Worm (Caenorhabditis elegans) whole organism, L1 larva: ENCODE data around the gene flad-1.

Source experiments
- aha-1 ChIP-seq: fragments of 150-350 bp; optimal IDR thresholded peaks from 2 replicates; lab custom pipeline; 2014; ENCODE audit warnings: missing biosample characterization, missing genetic modification characterization
- alr-1 ChIP-seq: fragments of 200-800 bp; sonication (Bioruptor generic); optimal IDR thresholded peaks from 2 replicates; lab custom pipeline; 2018; ENCODE audit warnings: borderline replicate concordance, mild to moderate bottlenecking, missing genetic modification characterization, missing compliant biosample characterization
- aly-2 ChIP-seq: fragments of 150-350 bp; optimal IDR thresholded peaks from 2 replicates; lab custom pipeline; 2014; ENCODE audit warnings: missing biosample characterization, missing genetic modification characterization
- blmp-1 ChIP-seq: fragments of 150-350 bp; optimal IDR thresholded peaks from 2 replicates; lab custom pipeline; 2014; ENCODE audit warnings: missing biosample characterization, missing genetic modification characterization
- dsc-1 ChIP-seq: sonication (generic microtip); optimal IDR thresholded peaks from 2 replicates; lab custom pipeline; 2016; ENCODE audit warnings: mild to moderate bottlenecking, missing genetic modification characterization, missing compliant biosample characterization
- efl-1 ChIP-seq, 4 experiments: fragments of 150-350 bp; optimal IDR thresholded peaks in 3 of 4; peaks in 1 of 4; 1 replicate in 1 of 4; 2 replicates in 3 of 4; lab custom pipeline; 2014; ENCODE audit warnings: missing biosample characterization in 2 of 4, missing genetic modification characterization in 2 of 4, missing genetic modification reagents in 2 of 4
- elt-3 ChIP-seq, 6 experiments: fragments of 150-350 bp in 1 of 6; sonication (generic microtip); optimal IDR thresholded peaks; 2 replicates each; lab custom pipeline; 2017 to 2018; ENCODE audit warnings: missing biosample characterization in 6 of 6, missing genetic modification characterization in 6 of 6, inconsistent platforms in 1 of 6
- ets-5 ChIP-seq: fragments of 200-800 bp; sonication (Bioruptor generic); IDR thresholded peaks from 2 replicates; pipeline ENCODE4 v1.3.6; 2022; ENCODE audit warnings: missing genetic modification characterization, missing compliant biosample characterization
- fkh-10 ChIP-seq: sonication (generic microtip); optimal IDR thresholded peaks from 2 replicates; lab custom pipeline; 2017; ENCODE audit warnings: missing biosample characterization, missing genetic modification reagents, missing genetic modification characterization
- hpl-2 ChIP-seq: fragments of 150-350 bp; optimal IDR thresholded peaks from 2 replicates; lab custom pipeline; 2014; ENCODE audit warnings: missing biosample characterization, missing genetic modification reagents, missing genetic modification characterization
- irx-1 ChIP-seq: sonication (generic microtip); optimal IDR thresholded peaks from 2 replicates; lab custom pipeline; 2016; ENCODE audit warnings: missing genetic modification characterization, missing compliant biosample characterization
- jun-1 ChIP-seq: fragments of 150-350 bp; optimal IDR thresholded peaks from 2 replicates; lab custom pipeline; 2014; ENCODE audit warnings: missing biosample characterization, missing genetic modification reagents, missing genetic modification characterization
- lin-14 ChIP-seq: fragments of 200-800 bp; sonication (Bioruptor generic); optimal IDR thresholded peaks from 2 replicates; lab custom pipeline; 2018; ENCODE audit warnings: mild to moderate bottlenecking, missing genetic modification characterization, moderate library complexity, missing compliant biosample characterization
- lin-39 ChIP-seq: fragments of 150-350 bp; optimal IDR thresholded peaks from 2 replicates; lab custom pipeline; 2014; ENCODE audit warnings: missing biosample characterization, missing genetic modification reagents, missing genetic modification characterization
- mab-9 ChIP-seq: fragments of 200-800 bp; sonication (Bioruptor generic); IDR thresholded peaks from 2 replicates; pipeline ENCODE4 v1.3.6; 2022; ENCODE audit warnings: missing genetic modification reagents, missing genetic modification characterization, missing compliant biosample characterization
- mep-1 ChIP-seq: fragments of 150-350 bp; optimal IDR thresholded peaks from 2 replicates; lab custom pipeline; 2014; ENCODE audit warnings: missing biosample characterization, missing genetic modification characterization
- nhr-19 ChIP-seq: fragments of 200-800 bp; sonication (Bioruptor generic); conservative IDR thresholded peaks from 2 replicates; pipeline ENCODE4 v1.3.6; 2022; ENCODE audit warnings: missing genetic modification characterization, missing compliant biosample characterization
- nhr-20 ChIP-seq: sonication (generic microtip); optimal IDR thresholded peaks from 2 replicates; lab custom pipeline; 2016; ENCODE audit warnings: mild to moderate bottlenecking, missing genetic modification characterization, missing compliant biosample characterization
- nhr-28 ChIP-seq: fragments of 150-350 bp; optimal IDR thresholded peaks from 2 replicates; lab custom pipeline; 2014; ENCODE audit warnings: missing biosample characterization, missing genetic modification characterization
- nhr-47 ChIP-seq: sonication (generic microtip); optimal IDR thresholded peaks from 2 replicates; lab custom pipeline; 2016; ENCODE audit warnings: mild to moderate bottlenecking, missing genetic modification characterization, moderate library complexity, missing compliant biosample characterization
- nhr-71 ChIP-seq: sonication (generic microtip); optimal IDR thresholded peaks from 2 replicates; lab custom pipeline; 2016; ENCODE audit warnings: mild to moderate bottlenecking, missing genetic modification characterization, moderate library complexity, missing compliant biosample characterization
- nhr-76 ChIP-seq: sonication (generic microtip); optimal IDR thresholded peaks from 2 replicates; lab custom pipeline; 2017; ENCODE audit warnings: missing biosample characterization, missing genetic modification characterization
- nhr-90 ChIP-seq: sonication (generic microtip); optimal IDR thresholded peaks from 2 replicates; lab custom pipeline; 2016; ENCODE audit warnings: mild to moderate bottlenecking, missing genetic modification characterization, missing compliant biosample characterization; ENCODE audit not compliant: poor library complexity
- pag-3 ChIP-seq: sonication (generic microtip); optimal IDR thresholded peaks from 2 replicates; lab custom pipeline; 2017; ENCODE audit warnings: missing genetic modification characterization, mild to moderate bottlenecking, missing compliant biosample characterization, antibody characterized with exemption, borderline replicate concordance; ENCODE audit not compliant: insufficient read depth
- pqm-1 ChIP-seq: sonication (generic microtip); optimal IDR thresholded peaks from 3 replicates; lab custom pipeline; 2017; ENCODE audit warnings: missing biosample characterization, missing genetic modification characterization
- rnt-1 ChIP-seq: sonication (generic microtip); optimal IDR thresholded peaks from 2 replicates; lab custom pipeline; 2016; ENCODE audit warnings: mild to moderate bottlenecking, missing genetic modification characterization, moderate library complexity, missing compliant biosample characterization
- tbx-2 ChIP-seq: sonication (generic microtip); optimal IDR thresholded peaks from 2 replicates; lab custom pipeline; 2016; ENCODE audit warnings: missing genetic modification characterization, missing compliant biosample characterization
- unc-30 ChIP-seq: sonication (generic microtip); optimal IDR thresholded peaks from 2 replicates; lab custom pipeline; 2017; ENCODE audit warnings: missing biosample characterization, missing genetic modification characterization
- unc-86 ChIP-seq: sonication (generic microtip); optimal IDR thresholded peaks from 2 replicates; lab custom pipeline; 2016; ENCODE audit warnings: missing genetic modification characterization, missing compliant biosample characterization
- vab-15 ChIP-seq: sonication (generic microtip); optimal IDR thresholded peaks from 2 replicates; lab custom pipeline; 2017; ENCODE audit warnings: missing genotype, mild to moderate bottlenecking, missing genetic modification characterization, missing compliant biosample characterization
- xbp-1 ChIP-seq: sonication (generic microtip); optimal IDR thresholded peaks from 2 replicates; lab custom pipeline; 2016; ENCODE audit warnings: missing genetic modification characterization, missing compliant biosample characterization
- ztf-11 ChIP-seq, 2 experiments: sonication (generic microtip); optimal IDR thresholded peaks; 2 replicates each; lab custom pipeline; 2016 to 2017; ENCODE audit warnings: missing genetic modification characterization in 2 of 2, missing biosample characterization in 1 of 2, missing compliant biosample characterization in 1 of 2
- ztf-4 ChIP-seq: fragments of 150-350 bp; optimal IDR thresholded peaks from 2 replicates; lab custom pipeline; 2014; ENCODE audit warnings: missing biosample characterization, missing genetic modification characterization

Gene flad-1

ce11 chrII:9989533-9989932 is 45.6 kb downstream of the flad-1 start:
- TF ChIP-seq lin-14 (peak; percentile 73), rnt-1 (peak; percentile 2), dsc-1 (tag; lab: Kevin White, UChicago) (peak; percentile 50), nhr-20 (tag; lab: Kevin White, UChicago) (no peak), mab-9 (GFP tag; lab: Robert Waterston, UW) (no peak), tbx-2 (tag; lab: Kevin White, UChicago) (peak; percentile 6), pag-3 (tag; lab: Kevin White, UChicago) (peak; percentile 31), pqm-1 (tag; lab: Kevin White, UChicago) (no peak)

ce11 chrII:9990812-9991211 is 46.9 kb downstream of the flad-1 start, which contains the start of gene lec-3:
Gene lec-3 (plus strand): TSS chrII:9991112.
- TF ChIP-seq nhr-90 (tag; lab: Kevin White, UChicago): no peak
- TF ChIP-seq lin-39 (tag; lab: Kevin White, UChicago): no peak
- no peak for TF ChIP-seq hpl-2 (GFP tag; lab: Kevin White, UChicago)
- TF ChIP-seq aha-1: no peak
- TF ChIP-seq nhr-28 (tag; lab: Kevin White, UChicago): no peak
- TF ChIP-seq nhr-71 (tag; lab: Kevin White, UChicago): no peak
- no peak for TF ChIP-seq nhr-47 (tag; lab: Kevin White, UChicago)
- no peak for TF ChIP-seq ets-5
- no peak for TF ChIP-seq jun-1 (tag; lab: Kevin White, UChicago)
- no peak for TF ChIP-seq alr-1
- TF ChIP-seq nhr-76 (tag; lab: Kevin White, UChicago): no peak
- no peak for TF ChIP-seq elt-3 (tag; optimal IDR thresholded peaks at IDR 0.05; lab: Kevin White, UChicago)
- TF ChIP-seq, all 84 proteins: peak for 0

- no peak for TF ChIP-seq unc-86 (tag; lab: Kevin White, UChicago)
- TF ChIP-seq ztf-11 (tag; optimal IDR thresholded peaks at IDR 0.05; lab: Kevin White, UChicago): no peak
- no peak for TF ChIP-seq nhr-19 (GFP tag; lab: Robert Waterston, UW)
- no peak for TF ChIP-seq rnt-1
- TF ChIP-seq unc-30 (tag; lab: Kevin White, UChicago): no peak
- TF ChIP-seq mep-1 (tag; lab: Kevin White, UChicago): no peak
- TF ChIP-seq nhr-20 (tag; lab: Kevin White, UChicago): no peak
- TF ChIP-seq irx-1: no peak
- TF ChIP-seq blmp-1 (tag; lab: Kevin White, UChicago): no peak
- TF ChIP-seq vab-15 (tag; lab: Kevin White, UChicago): no peak
- TF ChIP-seq tbx-2 (tag; lab: Kevin White, UChicago): peak; percentile 30
- no peak for TF ChIP-seq aly-2 (tag; lab: Kevin White, UChicago)
- peak; percentile 89 for TF ChIP-seq fkh-10 (GFP tag; lab: Kevin White, UChicago)
- TF ChIP-seq ztf-4: no peak
- TF ChIP-seq lin-14: peak; percentile 67
- no peak for TF ChIP-seq pag-3 (tag; lab: Kevin White, UChicago)
Measured at ce11 chrII:9992474-9992873, 48.5 kb downstream of the flad-1 start.

ce11 chrII:9994679-9995078 is 50.7 kb downstream of the flad-1 start:
- no peak for TF ChIP-seq xbp-1 (tag; lab: Kevin White, UChicago)
- no peak for TF ChIP-seq efl-1 (optimal IDR thresholded peaks at IDR 0.05; lab: Kevin White, UChicago)
- TF ChIP-seq efl-1 (GFP tag; optimal IDR thresholded peaks at IDR 0.05 in 1 of 2; lab: Kevin White, UChicago): peak in 1 of 2 experiments; percentile 28
